Fruit fly (Drosophila melanogaster): ENCODE results near the gene CG15864.
A peak's percentile ranks its signal among the peaks of the same experiment; 100 is the strongest.

CG15864 gene

dm6 chr3R:8239472-8240301, 8.6 kb upstream of the CG15864 start (continued):
- peak; percentile 41; the same call in 1 of the 3 replicates for TF ChIP-seq Dbx (GFP tag; IDR thresholded peaks at IDR 0.05)
- TF ChIP-seq CG34422 (GFP tag; IDR thresholded peaks at IDR 0.05), result peak; percentile 64
- TF ChIP-seq Adf1 (GFP tag; IDR thresholded peaks at IDR 0.05), result no peak
- TF ChIP-seq CG10979 (tag; optimal IDR thresholded peaks at IDR 0.05), result peak; percentile 90
- peak in 1 of 3 experiments; percentile 95 for TF ChIP-seq lola (GFP tag; optimal IDR thresholded peaks at IDR 0.05)
- TF ChIP-seq CTCF (GFP tag; optimal IDR thresholded peaks at IDR 0.05), result peak; percentile 47
- TF ChIP-seq CG9932 (GFP tag; IDR thresholded peaks at IDR 0.05), result peak; percentile 74
- TF ChIP-seq Pdp1 (GFP tag; optimal IDR thresholded peaks at IDR 0.05), result peak; percentile 62 to 77
- TF ChIP-seq Camta (GFP tag; optimal IDR thresholded peaks at IDR 0.05), result peak; percentile 81
- peak; percentile 84 for TF ChIP-seq CG5180 (GFP tag; optimal IDR thresholded peaks at IDR 0.05)
- peak; percentile 18; the same call in 1 of the 2 replicates for TF ChIP-seq danr (GFP tag; IDR thresholded peaks at IDR 0.05)
- TF ChIP-seq ap (GFP tag; IDR thresholded peaks at IDR 0.05), result peak; percentile 60
- peak; percentile 76 for TF ChIP-seq CG12236 (GFP tag; optimal IDR thresholded peaks at IDR 0.05)
- TF ChIP-seq CG15696 (tag; optimal IDR thresholded peaks at IDR 0.05), result peak; percentile 80
- TF ChIP-seq Oaz (GFP tag; IDR thresholded peaks at IDR 0.05), result peak; percentile 28; the same call in 1 of the 2 replicates
- peak; percentile 86 to 88 for TF ChIP-seq bsh (GFP tag; optimal IDR thresholded peaks at IDR 0.05)
- TF ChIP-seq CG18011 (GFP tag; optimal IDR thresholded peaks at IDR 0.05), result peak; percentile 78
- peak; percentile 78 for TF ChIP-seq bab2 (GFP tag; optimal IDR thresholded peaks at IDR 0.05)
- TF ChIP-seq Chrac-16 (GFP tag; optimal IDR thresholded peaks at IDR 0.05), result peak; percentile 78
- TF ChIP-seq E2f2 (GFP tag; IDR thresholded peaks at IDR 0.05), result peak; percentile 63
- TF ChIP-seq CG10462 (GFP tag; optimal IDR thresholded peaks at IDR 0.05), result peak; percentile 78
- TF ChIP-seq ro (GFP tag; IDR thresholded peaks at IDR 0.05), result no peak
- TF ChIP-seq tna (GFP tag; IDR thresholded peaks at IDR 0.05; ENCODE audit: partially characterized antibody), result no peak
- TF ChIP-seq CG2712 (tag; optimal IDR thresholded peaks at IDR 0.05), result peak; percentile 90
- TF ChIP-seq fu2 (GFP tag; optimal IDR thresholded peaks at IDR 0.05), result peak; percentile 72
- TF ChIP-seq CG8478 (optimal IDR thresholded peaks at IDR 0.05), result no peak
- TF ChIP-seq Antp (GFP tag; optimal IDR thresholded peaks at IDR 0.05), result peak; percentile 14
- peak; percentile 32; the same call in 1 of the 2 replicates for TF ChIP-seq CG4730 (GFP tag; IDR thresholded peaks at IDR 0.05)
- peak; percentile 78; the same call in 1 of the 2 replicates for TF ChIP-seq CG3847 (GFP tag; IDR thresholded peaks at IDR 0.05)
- TF ChIP-seq caup (GFP tag; optimal IDR thresholded peaks at IDR 0.05; ENCODE audit: severe bottlenecking), result peak; percentile 87
- TF ChIP-seq Nf-YB (GFP tag; optimal IDR thresholded peaks at IDR 0.05), result peak; percentile 83
- no peak for TF ChIP-seq CkIIα-i1 (GFP tag; IDR thresholded peaks at IDR 0.05)
- peak; percentile 11; the same call in 2 of the 3 replicates for TF ChIP-seq sr (GFP tag; IDR thresholded peaks at IDR 0.05)
- TF ChIP-seq sima (GFP tag; optimal IDR thresholded peaks at IDR 0.05), result peak; percentile 61
- TF ChIP-seq CG10147 (GFP tag; optimal IDR thresholded peaks at IDR 0.05), result peak; percentile 94
- peak; percentile 69 for TF ChIP-seq CG7372 (GFP tag; IDR thresholded peaks at IDR 0.05)
- no peak for TF ChIP-seq Dref (GFP tag; IDR thresholded peaks at IDR 0.05)
- TF ChIP-seq abd-A (tag; optimal IDR thresholded peaks at IDR 0.05), result no peak
- peak; percentile 89 for TF ChIP-seq nau (GFP tag; optimal IDR thresholded peaks at IDR 0.05)
- TF ChIP-seq CG4820 (GFP tag; optimal IDR thresholded peaks at IDR 0.05), result peak; percentile 70
- peak; percentile 88 for TF ChIP-seq Sox102F (GFP tag; optimal IDR thresholded peaks at IDR 0.05)
- TF ChIP-seq zfh2 (GFP tag; optimal IDR thresholded peaks at IDR 0.05), result peak; percentile 68
- peak; percentile 46 for TF ChIP-seq NFAT (GFP tag; IDR thresholded peaks at IDR 0.05)
- peak; percentile 29 for TF ChIP-seq CrebB (tag; optimal IDR thresholded peaks at IDR 0.05)
- TF ChIP-seq Mrtf (GFP tag; IDR thresholded peaks at IDR 0.05), result peak; percentile 51; the same call in 1 of the 3 replicates
- peak; percentile 96 for TF ChIP-seq CG13775 (GFP tag; optimal IDR thresholded peaks at IDR 0.05)
- TF ChIP-seq Lhr (GFP tag; optimal IDR thresholded peaks at IDR 0.05), result peak; percentile 56
- peak; percentile 79 for TF ChIP-seq onecut (GFP tag; IDR thresholded peaks at IDR 0.05)
- TF ChIP-seq sens-2 (GFP tag; IDR thresholded peaks at IDR 0.05), result peak; percentile 50; the same call in 1 of the 2 replicates
